Fruit fly (Drosophila melanogaster) whole organism, adult: Measurements from ENCODE around the gene PIG-B.

Experiments
- CG1620 ChIP-seq: fragments of 200-800 bp; sonication (Bioruptor generic); optimal IDR thresholded peaks from 2 replicates; lab custom pipeline; 2016; ENCODE audit warnings: missing biosample characterization, missing genetic modification characterization
- CG5204 ChIP-seq: fragments of 200-800 bp; sonication (Bioruptor generic); optimal IDR thresholded peaks from 2 replicates; lab custom pipeline; 2016; ENCODE audit warnings: missing biosample characterization, missing genetic modification characterization
- CG7045 ChIP-seq: fragments of 200-800 bp; sonication (Bioruptor generic); optimal IDR thresholded peaks from 2 replicates; lab custom pipeline; 2017; ENCODE audit warnings: missing biosample characterization, mild to moderate bottlenecking, missing genetic modification characterization
- Clk ChIP-seq: fragments of 200-800 bp; sonication (Bioruptor generic); optimal IDR thresholded peaks from 2 replicates; lab custom pipeline; 2017; ENCODE audit warnings: missing biosample characterization, missing genetic modification characterization
- Mnt ChIP-seq: fragments of 200-800 bp; sonication (Bioruptor generic); optimal IDR thresholded peaks from 2 replicates; lab custom pipeline; 2016; ENCODE audit warnings: missing biosample characterization, mild to moderate bottlenecking, missing genetic modification characterization
- kay ChIP-seq: fragments of 200-800 bp; sonication (Bioruptor generic); peaks from one replicate; lab custom pipeline; 2016; ENCODE audit warnings: missing biosample characterization, missing genetic modification characterization, borderline replicate concordance

DNA sequence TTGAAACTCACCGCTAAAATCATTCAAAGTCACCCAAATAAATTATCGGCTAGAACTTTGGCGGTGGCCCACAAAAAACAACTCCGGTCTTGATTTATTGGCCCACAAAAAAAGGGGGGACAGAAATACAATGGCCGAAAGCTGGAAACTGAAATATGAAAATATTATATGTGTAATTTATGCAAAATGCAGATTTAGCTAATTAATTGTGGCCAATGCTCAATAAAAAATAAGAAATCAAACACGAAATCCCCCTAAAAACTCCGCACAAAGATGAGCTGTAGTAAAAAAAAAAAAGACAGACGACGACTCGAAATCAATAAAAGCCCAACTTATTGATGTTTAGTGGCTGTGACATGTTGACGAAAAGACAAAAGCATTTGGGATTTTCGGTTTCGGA is 38.7 kb downstream of the PIG-B start:
- TF ChIP-seq Clk (GFP tag; lab: Kevin White, UChicago) (no peak), CG7045 (GFP tag; lab: Kevin White, UChicago) (no peak), CG1620 (no peak), CG5204 (GFP tag; lab: Kevin White, UChicago) (no peak), Mnt (GFP tag; lab: Kevin White, UChicago) (no peak), kay (GFP tag; lab: Kevin White, UChicago) (no peak)
